Fruit fly (Drosophila melanogaster) whole organism, embryonic: Measurements from ENCODE around the gene CG1785.

Experiments
- Abd-B ChIP-seq: fragments of 200-800 bp; sonication (Bioruptor generic); optimal IDR thresholded peaks from 2 replicates; lab custom pipeline; 2018; ENCODE audit warnings: missing biosample characterization, mild to moderate bottlenecking, missing genetic modification characterization, moderate library complexity
- Blimp-1 ChIP-seq: fragments of 200-800 bp; sonication (Bioruptor generic); optimal IDR thresholded peaks from 3 replicates; lab custom pipeline; 2018; ENCODE audit warnings: missing biosample characterization, missing genetic modification characterization, mild to moderate bottlenecking, moderate library complexity, missing genetic modification reagents
- CG11247 ChIP-seq: fragments of 200-800 bp; sonication (Bioruptor generic); IDR thresholded peaks from 2 replicates; pipeline ENCODE4 v1.3.6; 2022; ENCODE audit warnings: missing biosample characterization, missing genetic modification characterization
- CG1233 ChIP-seq: fragments of 200-800 bp; sonication (Bioruptor generic); optimal IDR thresholded peaks from 4 replicates; lab custom pipeline; 2018; ENCODE audit warnings: missing biosample characterization, mild to moderate bottlenecking, missing genetic modification characterization
- CG12744 ChIP-seq: fragments of 200-800 bp; sonication (Bioruptor generic); optimal IDR thresholded peaks from 2 replicates; lab custom pipeline; 2016; ENCODE audit warnings: missing biosample characterization, missing genetic modification characterization
- CG14014 ChIP-seq: fragments of 200-800 bp; sonication (Bioruptor generic); IDR thresholded peaks from 2 replicates; pipeline ENCODE4 v1.3.6; 2022; ENCODE audit warnings: missing biosample characterization, missing genetic modification characterization
- CG17328 ChIP-seq: fragments of 200-800 bp; sonication (Bioruptor generic); IDR thresholded peaks from 2 replicates; pipeline ENCODE4 v1.3.6; 2022; ENCODE audit warnings: missing biosample characterization, missing genetic modification characterization
- CG17359 ChIP-seq: fragments of 200-800 bp; sonication (Bioruptor generic); optimal IDR thresholded peaks from 3 replicates; lab custom pipeline; 2018; ENCODE audit warnings: missing biosample characterization, mild to moderate bottlenecking, missing genetic modification characterization, moderate library complexity
- CG17829 ChIP-seq: fragments of 200-800 bp; optimal IDR thresholded peaks from 2 replicates; lab custom pipeline; 2019; ENCODE audit warnings: missing biosample characterization, mild to moderate bottlenecking, missing genetic modification characterization, moderate library complexity
- CG2116 ChIP-seq: fragments of 200-800 bp; sonication (Bioruptor generic); optimal IDR thresholded peaks from 3 replicates; lab custom pipeline; 2018; ENCODE audit warnings: missing biosample characterization, mild to moderate bottlenecking, missing genetic modification characterization
- CG31388 ChIP-seq: fragments of 200-800 bp; sonication (Bioruptor generic); optimal IDR thresholded peaks from 2 replicates; lab custom pipeline; 2016; ENCODE audit warnings: missing biosample characterization, missing genetic modification characterization
- CG32767 ChIP-seq: fragments of 200-800 bp; sonication (Bioruptor generic); IDR thresholded peaks from 2 replicates; pipeline ENCODE4 v1.3.6; 2022; ENCODE audit warnings: missing biosample characterization, missing genetic modification characterization
- CG3838 ChIP-seq: fragments of 200-800 bp; sonication (Bioruptor generic); optimal IDR thresholded peaks from 3 replicates; lab custom pipeline; 2016; ENCODE audit warnings: missing biosample characterization, missing genetic modification characterization
- CG4360 ChIP-seq: fragments of 200-800 bp; sonication (Bioruptor generic); IDR thresholded peaks from 2 replicates; pipeline ENCODE4 v1.3.6; 2022; ENCODE audit warnings: missing biosample characterization, missing genetic modification characterization
- CG6175 ChIP-seq: fragments of 200-800 bp; sonication (Bioruptor generic); IDR thresholded peaks from 3 replicates; pipeline ENCODE4 v1.3.6; 2022; ENCODE audit warnings: missing biosample characterization, missing genetic modification characterization
- CG7372 ChIP-seq: fragments of 200-800 bp; sonication (Bioruptor generic); IDR thresholded peaks from 2 replicates; pipeline ENCODE4 v1.3.6; 2022; ENCODE audit warnings: missing biosample characterization, missing genetic modification characterization
- CG8281 ChIP-seq: fragments of 200-800 bp; sonication (Bioruptor generic); optimal IDR thresholded peaks from 2 replicates; lab custom pipeline; 2018; ENCODE audit warnings: missing biosample characterization, mild to moderate bottlenecking, missing genetic modification characterization, moderate library complexity
- CG8290 ChIP-seq, 3 experiments: fragments of 200-800 bp; sonication (Bioruptor generic); optimal IDR thresholded peaks; 2 replicates each; lab custom pipeline; 2016 to 2019; ENCODE audit warnings: missing biosample characterization in 3 of 3, missing genetic modification characterization in 3 of 3, mild to moderate bottlenecking in 2 of 3, moderate library complexity in 1 of 3
- CG8388 ChIP-seq: fragments of 200-800 bp; sonication (Bioruptor generic); optimal IDR thresholded peaks from 2 replicates; lab custom pipeline; 2019; ENCODE audit warnings: missing biosample characterization, mild to moderate bottlenecking, missing genetic modification characterization, moderate library complexity
- D19A ChIP-seq: fragments of 200-800 bp; optimal IDR thresholded peaks from 3 replicates; lab custom pipeline; 2019; ENCODE audit warnings: missing biosample characterization, mild to moderate bottlenecking, missing genetic modification characterization, moderate library complexity
- Drgx ChIP-seq: fragments of 200-800 bp; sonication (Bioruptor generic); IDR thresholded peaks from 2 replicates; pipeline ENCODE4 v1.3.6; 2022; ENCODE audit warnings: missing biosample characterization, missing genetic modification characterization
- E2f2 ChIP-seq: fragments of 200-800 bp; sonication (Bioruptor generic); IDR thresholded peaks from 2 replicates; pipeline ENCODE4 v1.3.6; 2022; ENCODE audit warnings: missing biosample characterization, missing genetic modification characterization
- Eip74EF ChIP-seq, 2 experiments: fragments of 200-800 bp in 1 of 2; fragments of >200 bp in 1 of 2; sonication (Bioruptor generic) in 1 of 2; optimal IDR thresholded peaks; 2 replicates each; lab custom pipeline; 2017 to 2019; ENCODE audit warnings: missing biosample characterization in 2 of 2, missing genetic modification characterization in 2 of 2, mild to moderate bottlenecking in 1 of 2, moderate library complexity in 1 of 2
- Gug ChIP-seq: fragments of 200-800 bp; sonication (Bioruptor generic); IDR thresholded peaks from 4 replicates; pipeline ENCODE4 v1.3.6; 2022; ENCODE audit warnings: missing biosample characterization, missing genetic modification characterization
- H2.0 ChIP-seq: fragments of 200-800 bp; sonication (Bioruptor generic); IDR thresholded peaks from 2 replicates; pipeline ENCODE4 v1.3.6; 2022; ENCODE audit warnings: missing biosample characterization, missing genetic modification characterization
- Hsf ChIP-seq: fragments of 200-800 bp; sonication (Bioruptor generic); optimal IDR thresholded peaks from 3 replicates; lab custom pipeline; 2016; ENCODE audit warnings: missing biosample characterization, missing genetic modification characterization
- Lim3 ChIP-seq: fragments of 200-800 bp; sonication (Bioruptor generic); IDR thresholded peaks from 2 replicates; pipeline ENCODE4 v1.3.6; 2022; ENCODE audit warnings: missing biosample characterization, missing genetic modification characterization
- Med ChIP-seq: fragments of 200-800 bp; sonication (Bioruptor generic); peaks from one replicate; lab custom pipeline; 2016; ENCODE audit warnings: missing biosample characterization, missing genetic modification characterization, mild to moderate bottlenecking, inconsistent platforms, moderate library complexity
- NFAT ChIP-seq: fragments of 200-800 bp; sonication (Bioruptor generic); IDR thresholded peaks from 2 replicates; pipeline ENCODE4 v1.3.6; 2022; ENCODE audit warnings: missing biosample characterization, missing genetic modification characterization
- Neu2 ChIP-seq: fragments of 200-800 bp; sonication (Bioruptor generic); optimal IDR thresholded peaks from 3 replicates; lab custom pipeline; 2016; ENCODE audit warnings: missing biosample characterization, missing genetic modification characterization, borderline replicate concordance
- Oli ChIP-seq: fragments of 200-800 bp; sonication (Bioruptor generic); optimal IDR thresholded peaks from 2 replicates; lab custom pipeline; 2018; ENCODE audit warnings: missing biosample characterization, mild to moderate bottlenecking, missing genetic modification characterization, moderate library complexity
- Poxn ChIP-seq: fragments of 200-800 bp; sonication (Bioruptor generic); IDR thresholded peaks from 2 replicates; pipeline ENCODE4 v1.3.6; 2022; ENCODE audit warnings: missing biosample characterization, missing genetic modification characterization
- Side ChIP-seq: fragments of 200-800 bp; sonication (Bioruptor generic); optimal IDR thresholded peaks from 2 replicates; lab custom pipeline; 2016; ENCODE audit warnings: missing biosample characterization, missing genetic modification characterization
- Xrp1 ChIP-seq: fragments of 200-800 bp; sonication (Bioruptor generic); IDR thresholded peaks from 2 replicates; pipeline ENCODE4 v1.3.6; 2022; ENCODE audit warnings: missing biosample characterization, missing genetic modification characterization
- ase ChIP-seq: fragments of 200-800 bp; sonication (Bioruptor generic); IDR thresholded peaks from 3 replicates; pipeline ENCODE4 v1.3.6; 2022; ENCODE audit warnings: missing biosample characterization, missing genetic modification characterization
- bab2 ChIP-seq: fragments of 200-800 bp; sonication (Bioruptor generic); optimal IDR thresholded peaks from 2 replicates; lab custom pipeline; 2016; ENCODE audit warnings: missing biosample characterization, missing genetic modification characterization
- cato ChIP-seq: fragments of 200-800 bp; sonication (Bioruptor generic); optimal IDR thresholded peaks from 2 replicates; lab custom pipeline; 2016; ENCODE audit warnings: missing biosample characterization, missing genetic modification characterization, borderline replicate concordance
- ci ChIP-seq: fragments of 200-800 bp; sonication (Bioruptor generic); IDR thresholded peaks from 3 replicates; pipeline ENCODE4 v1.3.6; 2022; ENCODE audit warnings: missing biosample characterization, missing genetic modification characterization
- corto ChIP-seq: fragments of 200-800 bp; sonication (Bioruptor generic); optimal IDR thresholded peaks from 2 replicates; lab custom pipeline; 2016; ENCODE audit warnings: missing biosample characterization, mild to moderate bottlenecking, missing genetic modification characterization, moderate library complexity
- fu2 ChIP-seq: fragments of 200-800 bp; sonication (Bioruptor generic); optimal IDR thresholded peaks from 2 replicates; lab custom pipeline; 2016; ENCODE audit warnings: missing biosample characterization, missing genetic modification characterization
- gcm2 ChIP-seq: fragments of 200-800 bp; sonication (Bioruptor generic); optimal IDR thresholded peaks from 2 replicates; lab custom pipeline; 2016; ENCODE audit warnings: missing biosample characterization, missing genetic modification characterization
- gro ChIP-seq: fragments of 200-800 bp; sonication (Bioruptor generic); optimal IDR thresholded peaks from 2 replicates; lab custom pipeline; 2016; ENCODE audit warnings: missing biosample characterization, missing genetic modification characterization
- gsb ChIP-seq: fragments of 200-800 bp; sonication (Bioruptor generic); IDR thresholded peaks from 2 replicates; pipeline ENCODE4 v1.3.6; 2022; ENCODE audit warnings: missing biosample characterization, missing genetic modification characterization
- lbe ChIP-seq: fragments of 200-800 bp; sonication (Bioruptor generic); optimal IDR thresholded peaks from 2 replicates; lab custom pipeline; 2016; ENCODE audit warnings: missing biosample characterization, mild to moderate bottlenecking, missing genetic modification characterization
- lmd ChIP-seq: fragments of 200-800 bp; sonication (Bioruptor generic); IDR thresholded peaks from 2 replicates; pipeline ENCODE4 v1.3.6; 2022; ENCODE audit warnings: missing biosample characterization, missing genetic modification characterization
- nau ChIP-seq: fragments of 200-800 bp; sonication (Bioruptor generic); optimal IDR thresholded peaks from 3 replicates; lab custom pipeline; 2017; ENCODE audit warnings: missing biosample characterization, mild to moderate bottlenecking, missing genetic modification characterization, missing genetic modification reagents
- onecut ChIP-seq: fragments of 200-800 bp; sonication (Bioruptor generic); IDR thresholded peaks from 2 replicates; pipeline ENCODE4 v1.3.6; 2022; ENCODE audit warnings: missing biosample characterization, missing genetic modification characterization
- pb ChIP-seq: fragments of 200-800 bp; sonication (Bioruptor generic); optimal IDR thresholded peaks from 3 replicates; lab custom pipeline; 2016; ENCODE audit warnings: missing biosample characterization, missing genetic modification characterization
- peb ChIP-seq: fragments of 200-800 bp; sonication (Bioruptor generic); IDR thresholded peaks from 2 replicates; pipeline ENCODE4 v1.3.6; 2022; ENCODE audit warnings: missing biosample characterization, missing genetic modification characterization
- tx ChIP-seq: fragments of 200-800 bp; sonication (Bioruptor generic); optimal IDR thresholded peaks from 2 replicates; lab custom pipeline; 2016; ENCODE audit warnings: missing biosample characterization, missing genetic modification characterization
- zfh1 ChIP-seq: fragments of 200-800 bp; sonication (Bioruptor generic); IDR thresholded peaks from 3 replicates; pipeline ENCODE4 v1.3.6; 2022; ENCODE audit warnings: missing biosample characterization, missing genetic modification characterization
- zfh2 ChIP-seq: fragments of 200-800 bp; sonication (Bioruptor generic); optimal IDR thresholded peaks from 2 replicates; lab custom pipeline; 2016; ENCODE audit warnings: missing biosample characterization, missing genetic modification characterization

Gene CG1785

DNA sequence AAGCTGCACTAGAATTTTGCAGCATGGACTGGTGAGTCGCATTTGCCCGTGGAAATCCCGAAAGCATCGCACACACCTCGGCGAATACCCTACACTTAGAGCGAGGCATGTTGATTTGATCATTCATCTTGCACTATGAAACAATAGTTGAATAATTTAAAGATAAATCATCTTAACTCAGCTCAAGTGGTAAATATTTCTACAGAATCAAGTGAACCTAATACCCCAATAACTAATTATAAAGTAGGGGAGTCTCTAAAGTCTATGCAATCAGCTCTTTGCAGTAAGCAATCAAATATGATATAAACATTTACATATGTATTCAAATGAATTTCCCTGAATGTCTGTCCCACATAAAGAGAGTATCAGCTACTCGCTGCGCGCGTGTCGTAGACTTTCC, 37.3 kb upstream of the CG1785 start (continued):
- TF ChIP-seq gcm2 (GFP tag; lab: Kevin White, UChicago) (no peak), Gug (no peak), Lim3 (GFP tag; lab: Robert Waterston, UW) (no peak), CG3838 (GFP tag; lab: Kevin White, UChicago) (no peak), Xrp1 (GFP tag; lab: Robert Waterston, UW) (peak; percentile 73), CG14014 (no peak), Hsf (GFP tag; lab: Kevin White, UChicago) (no peak), lmd (GFP tag; lab: Robert Waterston, UW) (peak; percentile 84), CG12744 (GFP tag; lab: Kevin White, UChicago) (no peak), pb (GFP tag; lab: Kevin White, UChicago) (peak; percentile 24), bab2 (GFP tag; lab: Kevin White, UChicago) (peak; percentile 86), tx (GFP tag; lab: Kevin White, UChicago) (no peak), D19A (tag; lab: Kevin White, UChicago) (peak; percentile 41), Eip74EF (GFP tag; optimal IDR thresholded peaks at IDR 0.05; lab: Kevin White, UChicago) (peak in 1 of 2 experiments; percentile 90), H2.0 (no peak), peb (GFP tag; lab: Robert Waterston, UW) (no peak), E2f2 (GFP tag; lab: Robert Waterston, UW) (no peak), CG7372 (GFP tag; lab: Robert Waterston, UW) (no peak), Drgx (GFP tag; lab: Robert Waterston, UW) (peak; percentile 67), lbe (GFP tag; lab: Kevin White, UChicago) (no peak), CG17328 (GFP tag; lab: Robert Waterston, UW) (0 out of 2 replicates have a peak, but pooled peaks have one; percentile 24), zfh1 (peak; percentile 54; the same call in 2 of the 3 replicates), cato (GFP tag; lab: Kevin White, UChicago) (no peak), nau (no peak), CG11247 (GFP tag; lab: Robert Waterston, UW) (no peak), CG17359 (tag; lab: Kevin White, UChicago) (peak; percentile 39), ase (GFP tag; lab: Robert Waterston, UW) (peak; percentile 85), CG2116 (GFP tag; lab: Kevin White, UChicago) (no peak), zfh2 (GFP tag; lab: Kevin White, UChicago) (no peak), CG8290 (GFP tag; optimal IDR thresholded peaks at IDR 0.05; lab: Kevin White, UChicago) (peak; percentile 14), CG8290 (tag; optimal IDR thresholded peaks at IDR 0.05; lab: Kevin White, UChicago) (no peak), ci (GFP tag; lab: Robert Waterston, UW) (peak; percentile 82), Med (GFP tag; lab: Kevin White, UChicago) (peak; percentile 93), fu2 (no peak), CG4360 (no peak), CG32767 (GFP tag; lab: Robert Waterston, UW) (no peak), NFAT (GFP tag; lab: Robert Waterston, UW) (no peak), CG17829 (tag; lab: Kevin White, UChicago) (no peak), Neu2 (GFP tag; lab: Kevin White, UChicago) (no peak), corto (GFP tag; lab: Kevin White, UChicago) (peak; percentile 73), CG8281 (peak; percentile 69), CG1233 (GFP tag; lab: Kevin White, UChicago) (peak; percentile 63), CG31388 (no peak), CG8388 (GFP tag; lab: Kevin White, UChicago) (no peak), Blimp-1 (no peak), onecut (GFP tag; lab: Robert Waterston, UW) (peak; percentile 86), Oli (tag; lab: Kevin White, UChicago) (no peak), Side (GFP tag; lab: Kevin White, UChicago) (peak; percentile 77), Abd-B (peak; percentile 85), CG6175 (GFP tag; lab: Robert Waterston, UW) (no peak), Poxn (GFP tag; lab: Robert Waterston, UW) (no peak), gsb (GFP tag; lab: Robert Waterston, UW) (no peak), gro (peak; percentile 74)
